Worm (Caenorhabditis elegans) whole organism, young adult: ENCODE results near the gene nhr-137.

Experiments used
- B0019.2 ChIP-seq: fragments of 200-800 bp; sonication (Bioruptor generic); conservative IDR thresholded peaks from 2 replicates; pipeline ENCODE4 v1.3.6; 2022; ENCODE audit warnings: missing genetic modification reagents, missing genetic modification characterization, missing compliant biosample characterization
- F23B12.7 ChIP-seq: sonication (generic microtip); optimal IDR thresholded peaks from 2 replicates; lab custom pipeline; 2017; ENCODE audit warnings: missing genetic modification characterization, mild to moderate bottlenecking, missing compliant biosample characterization, antibody characterized with exemption, moderate library complexity; ENCODE audit not compliant: insufficient read depth
- F33H1.4 ChIP-seq: fragments of 200-800 bp; sonication (Bioruptor generic); IDR thresholded peaks from 2 replicates; pipeline ENCODE4 v1.3.6; 2022; ENCODE audit warnings: missing genetic modification reagents, missing genetic modification characterization, missing compliant biosample characterization
- F52B5.7 ChIP-seq: sonication (generic microtip); optimal IDR thresholded peaks from 2 replicates; lab custom pipeline; 2016; ENCODE audit warnings: mild to moderate bottlenecking, missing genetic modification characterization, missing compliant biosample characterization
- Y53F4B.3 ChIP-seq: fragments of 200-800 bp; sonication (Bioruptor generic); IDR thresholded peaks from 2 replicates; pipeline ENCODE4 v1.3.6; 2022; ENCODE audit warnings: missing genetic modification reagents, missing genetic modification characterization, missing compliant biosample characterization
- Y67H2A.10 ChIP-seq: fragments of 200-800 bp; sonication (Bioruptor generic); conservative IDR thresholded peaks from 2 replicates; pipeline ENCODE4 v1.3.6; 2022; ENCODE audit warnings: missing genetic modification reagents, missing genetic modification characterization, missing compliant biosample characterization
- ama-1 ChIP-seq, 3 experiments: fragments of 150-350 bp in 1 of 3; sonication (generic microtip) in 2 of 3; optimal IDR thresholded peaks; 2 replicates each; lab custom pipeline; 2014 to 2018; ENCODE audit warnings: missing biosample characterization in 2 of 3, missing genetic modification characterization in 2 of 3, missing genetic modification reagents in 2 of 3
- cebp-2 ChIP-seq: fragments of 200-800 bp; sonication (Bioruptor generic); IDR thresholded peaks from 2 replicates; pipeline ENCODE4 v1.3.6; 2022; ENCODE audit warnings: missing genetic modification characterization, missing compliant biosample characterization
- dox-1 ChIP-seq: fragments of 200-800 bp; sonication (Bioruptor generic); IDR thresholded peaks from 2 replicates; pipeline ENCODE4 v1.3.6; 2022; ENCODE audit warnings: missing genetic modification reagents, missing genetic modification characterization, missing compliant biosample characterization
- efl-1 ChIP-seq: fragments of 150-350 bp; optimal IDR thresholded peaks from 2 replicates; lab custom pipeline; 2014; ENCODE audit warnings: missing biosample characterization, missing genetic modification reagents, missing genetic modification characterization
- gei-17 ChIP-seq: fragments of 200-800 bp; sonication (Bioruptor generic); optimal IDR thresholded peaks from 2 replicates; lab custom pipeline; 2018; ENCODE audit warnings: mild to moderate bottlenecking, missing genetic modification characterization, missing compliant biosample characterization
- nfya-1 ChIP-seq: sonication (generic microtip); optimal IDR thresholded peaks from 2 replicates; lab custom pipeline; 2017; ENCODE audit warnings: antibody characterized with exemption, missing compliant biosample characterization, missing genetic modification characterization, borderline replicate concordance; ENCODE audit not compliant: insufficient read depth
- snpc-4 ChIP-seq, 5 experiments: fragments of 150-350 bp in 1 of 5; sonication (generic microtip) in 4 of 5; optimal IDR thresholded peaks; 2 replicates each; lab custom pipeline; 2014 to 2018; ENCODE audit warnings: missing genetic modification characterization in 5 of 5, missing biosample characterization in 3 of 5, antibody characterized with exemption in 2 of 5, mild to moderate bottlenecking in 2 of 5, missing compliant biosample characterization in 2 of 5, missing genotype in 2 of 5, moderate library complexity in 2 of 5, missing genetic modification reagents in 1 of 5

ce11 chrX:6655163-6655562, 13.6 kb downstream of the nhr-137 start, which contains the start of gene nhr-173:
- TF ChIP-seq snpc-4 (GFP tag; optimal IDR thresholded peaks at IDR 0.05; lab: Kevin White, UChicago), result no peak
- no peak for TF ChIP-seq snpc-4 (tag; optimal IDR thresholded peaks at IDR 0.05; lab: Kevin White, UChicago)
- TF ChIP-seq Y67H2A.10, result no peak
- TF ChIP-seq F52B5.7, result no peak
- no peak for TF ChIP-seq Y53F4B.3
- no peak for TF ChIP-seq B0019.2 (GFP tag; lab: Robert Waterston, UW)
- TF ChIP-seq nfya-1 (tag; lab: Kevin White, UChicago), result no peak
- no peak for TF ChIP-seq efl-1 (GFP tag; lab: Kevin White, UChicago)
- no peak for TF ChIP-seq F23B12.7 (tag; lab: Kevin White, UChicago)
- TF ChIP-seq ama-1 (optimal IDR thresholded peaks at IDR 0.05; lab: Kevin White, UChicago), result no peak
- TF ChIP-seq ama-1 (GFP tag; optimal IDR thresholded peaks at IDR 0.05; lab: Kevin White, UChicago), result no peak
- no peak for TF ChIP-seq F33H1.4 (GFP tag; lab: Robert Waterston, UW)
- no peak for TF ChIP-seq cebp-2 (GFP tag; lab: Robert Waterston, UW)
- no peak for TF ChIP-seq gei-17 (GFP tag; lab: Kevin White, UChicago)
- no peak for TF ChIP-seq dox-1 (GFP tag; lab: Robert Waterston, UW)
